Worm (Caenorhabditis elegans) whole organism, young adult: ENCODE results near the gene nars-2.
A peak's percentile ranks its signal among the peaks of the same experiment; 100 is the strongest.

ENCODE experiments used
- B0035.1 ChIP-seq: sonication (generic microtip); optimal IDR thresholded peaks from 2 replicates; lab custom pipeline; 2016; ENCODE audit warnings: missing genetic modification characterization, mild to moderate bottlenecking, missing compliant biosample characterization, missing genotype, missing genetic modification reagents
- B0261.1 ChIP-seq: sonication (generic microtip); optimal IDR thresholded peaks from 2 replicates; lab custom pipeline; 2016; ENCODE audit warnings: mild to moderate bottlenecking, missing genetic modification characterization, moderate library complexity, missing compliant biosample characterization
- B0336.3 ChIP-seq: fragments of 200-800 bp; sonication (Bioruptor generic); IDR thresholded peaks from 2 replicates; pipeline ENCODE4 v1.3.6; 2022; ENCODE audit warnings: missing genetic modification characterization, missing compliant biosample characterization
- F57C9.4 ChIP-seq: sonication (generic microtip); optimal IDR thresholded peaks from 2 replicates; lab custom pipeline; 2017; ENCODE audit warnings: mild to moderate bottlenecking, missing genetic modification characterization, missing compliant biosample characterization
- Y53G8AR.9 ChIP-seq: fragments of 200-800 bp; sonication (Bioruptor generic); conservative IDR thresholded peaks from 2 replicates; pipeline ENCODE4 v1.3.6; 2022; ENCODE audit warnings: missing genetic modification reagents, missing genetic modification characterization, missing compliant biosample characterization
- ama-1 ChIP-seq, 3 experiments: fragments of 150-350 bp in 1 of 3; sonication (generic microtip) in 2 of 3; optimal IDR thresholded peaks; 2 replicates each; lab custom pipeline; 2014 to 2018; ENCODE audit warnings: missing biosample characterization in 2 of 3, missing genetic modification characterization in 2 of 3, missing genetic modification reagents in 2 of 3
- bed-1 ChIP-seq: fragments of 200-800 bp; sonication (Bioruptor generic); IDR thresholded peaks from 2 replicates; pipeline ENCODE4 v1.3.6; 2022; ENCODE audit warnings: missing genetic modification reagents, missing genetic modification characterization, missing compliant biosample characterization
- ccch-3 ChIP-seq: fragments of 200-800 bp; sonication (Bioruptor generic); optimal IDR thresholded peaks from 2 replicates; lab custom pipeline; 2018; ENCODE audit warnings: mild to moderate bottlenecking, missing genetic modification characterization, missing compliant biosample characterization
- cebp-1 ChIP-seq, 2 experiments: fragments of 200-800 bp in 1 of 2; sonication (Bioruptor generic) in 1 of 2; sonication (generic microtip) in 1 of 2; IDR thresholded peaks in 1 of 2; optimal IDR thresholded peaks in 1 of 2; 2 replicates each; pipeline versions ENCODE4 v1.3.6 to Lab custom; 2017 to 2022; ENCODE audit warnings: missing compliant biosample characterization in 2 of 2, missing genetic modification characterization in 2 of 2, mild to moderate bottlenecking in 1 of 2, missing genetic modification reagents in 1 of 2, moderate library complexity in 1 of 2
- ceh-79 ChIP-seq: sonication (generic microtip); optimal IDR thresholded peaks from 2 replicates; lab custom pipeline; 2017; ENCODE audit warnings: mild to moderate bottlenecking, missing genetic modification characterization, missing compliant biosample characterization
- dox-1 ChIP-seq: fragments of 200-800 bp; sonication (Bioruptor generic); IDR thresholded peaks from 2 replicates; pipeline ENCODE4 v1.3.6; 2022; ENCODE audit warnings: missing genetic modification reagents, missing genetic modification characterization, missing compliant biosample characterization
- efl-1 ChIP-seq: fragments of 150-350 bp; optimal IDR thresholded peaks from 2 replicates; lab custom pipeline; 2014; ENCODE audit warnings: missing biosample characterization, missing genetic modification reagents, missing genetic modification characterization
- egrh-3 ChIP-seq: fragments of 200-800 bp; sonication (Bioruptor generic); IDR thresholded peaks from 2 replicates; pipeline ENCODE4 v1.3.6; 2022; ENCODE audit warnings: missing genetic modification reagents, missing genetic modification characterization, missing compliant biosample characterization
- ets-4 ChIP-seq: fragments of 200-800 bp; sonication (Bioruptor generic); optimal IDR thresholded peaks from 2 replicates; lab custom pipeline; 2018; ENCODE audit warnings: mild to moderate bottlenecking, missing genetic modification characterization, missing compliant biosample characterization
- fkh-3 ChIP-seq: sonication (generic microtip); optimal IDR thresholded peaks from 2 replicates; lab custom pipeline; 2016; ENCODE audit warnings: mild to moderate bottlenecking, missing genetic modification characterization, missing compliant biosample characterization
- him-1 ChIP-seq: sonication (generic microtip); optimal IDR thresholded peaks from 2 replicates; lab custom pipeline; 2016; ENCODE audit warnings: missing genotype, missing genetic modification reagents, missing genetic modification characterization, missing compliant biosample characterization
- hmg-20 ChIP-seq: fragments of 200-800 bp; sonication (Bioruptor generic); IDR thresholded peaks from 2 replicates; pipeline ENCODE4 v1.3.6; 2022; ENCODE audit warnings: missing genetic modification reagents, missing genetic modification characterization, missing compliant biosample characterization
- hrde-1 ChIP-seq: sonication (generic microtip); optimal IDR thresholded peaks from 2 replicates; lab custom pipeline; 2016; ENCODE audit warnings: missing genetic modification characterization, mild to moderate bottlenecking, missing compliant biosample characterization, moderate library complexity, missing genotype, missing genetic modification reagents, borderline replicate concordance
- hsf-1 ChIP-seq: fragments of 200-800 bp; sonication (Bioruptor generic); IDR thresholded peaks from 2 replicates; pipeline ENCODE4 v1.3.6; 2022; ENCODE audit warnings: missing genetic modification reagents, missing genetic modification characterization, missing compliant biosample characterization
- let-607 ChIP-seq, 2 experiments: fragments of 200-800 bp in 1 of 2; sonication (Bioruptor generic) in 1 of 2; sonication (generic microtip) in 1 of 2; optimal IDR thresholded peaks; 2 replicates each; lab custom pipeline; 2016 to 2018; ENCODE audit warnings: mild to moderate bottlenecking in 2 of 2, missing compliant biosample characterization in 2 of 2, missing genetic modification characterization in 2 of 2, moderate library complexity in 2 of 2, missing genotype in 1 of 2
- lir-1 ChIP-seq: fragments of 200-800 bp; sonication (Bioruptor generic); conservative IDR thresholded peaks from 2 replicates; pipeline ENCODE4 v1.3.6; 2022; ENCODE audit warnings: missing genetic modification reagents, missing genetic modification characterization, missing compliant biosample characterization
- madf-6 ChIP-seq: fragments of 200-800 bp; sonication (Bioruptor generic); IDR thresholded peaks from 2 replicates; pipeline ENCODE4 v1.3.6; 2022; ENCODE audit warnings: missing genetic modification reagents, missing genetic modification characterization, missing compliant biosample characterization
- mxl-1 ChIP-seq: sonication (generic microtip); optimal IDR thresholded peaks from 2 replicates; lab custom pipeline; 2016; ENCODE audit warnings: missing genetic modification characterization, missing compliant biosample characterization
- nfya-1 ChIP-seq: sonication (generic microtip); optimal IDR thresholded peaks from 2 replicates; lab custom pipeline; 2017; ENCODE audit warnings: antibody characterized with exemption, missing compliant biosample characterization, missing genetic modification characterization, borderline replicate concordance; ENCODE audit not compliant: insufficient read depth
- nhr-120 ChIP-seq: fragments of 200-800 bp; sonication (Bioruptor generic); IDR thresholded peaks from 2 replicates; pipeline ENCODE4 v1.3.6; 2022; ENCODE audit warnings: missing genetic modification characterization, missing compliant biosample characterization
- nhr-179 ChIP-seq: sonication (generic microtip); optimal IDR thresholded peaks from 2 replicates; lab custom pipeline; 2016; ENCODE audit warnings: mild to moderate bottlenecking, missing genetic modification characterization, missing compliant biosample characterization
- nhr-80 ChIP-seq: sonication (generic microtip); optimal IDR thresholded peaks from 2 replicates; lab custom pipeline; 2016; ENCODE audit warnings: missing genetic modification characterization, missing compliant biosample characterization
- nhr-90 ChIP-seq: sonication (generic microtip); optimal IDR thresholded peaks from 2 replicates; lab custom pipeline; 2016; ENCODE audit warnings: missing genotype, mild to moderate bottlenecking, missing genetic modification characterization, missing compliant biosample characterization
- pbrm-1 ChIP-seq: fragments of 200-800 bp; sonication (Bioruptor generic); IDR thresholded peaks from 2 replicates; pipeline ENCODE4 v1.3.6; 2022; ENCODE audit warnings: missing genetic modification reagents, missing genetic modification characterization, missing compliant biosample characterization
- rpc-1 ChIP-seq, 2 experiments: fragments of 150-350 bp in 1 of 2; sonication (generic microtip) in 1 of 2; optimal IDR thresholded peaks; 2 replicates each; lab custom pipeline; 2014 to 2018; ENCODE audit warnings: missing biosample characterization in 1 of 2, missing genetic modification characterization in 1 of 2, missing genetic modification reagents in 1 of 2, missing genotype in 1 of 2
- sea-2 ChIP-seq: fragments of 200-800 bp; sonication (Bioruptor generic); IDR thresholded peaks from 2 replicates; pipeline ENCODE4 v1.3.6; 2022; ENCODE audit warnings: missing genetic modification characterization, missing compliant biosample characterization
- snpc-4 ChIP-seq, 5 experiments: fragments of 150-350 bp in 1 of 5; sonication (generic microtip) in 4 of 5; optimal IDR thresholded peaks; 2 replicates each; lab custom pipeline; 2014 to 2018; ENCODE audit warnings: missing genetic modification characterization in 5 of 5, missing biosample characterization in 3 of 5, antibody characterized with exemption in 2 of 5, mild to moderate bottlenecking in 2 of 5, missing compliant biosample characterization in 2 of 5, missing genotype in 2 of 5, moderate library complexity in 2 of 5, missing genetic modification reagents in 1 of 5
- somi-1 ChIP-seq: fragments of 200-800 bp; sonication (Bioruptor generic); optimal IDR thresholded peaks from 2 replicates; lab custom pipeline; 2018; ENCODE audit warnings: mild to moderate bottlenecking, missing genetic modification characterization, missing compliant biosample characterization
- unc-62 ChIP-seq: fragments of 150-350 bp; optimal IDR thresholded peaks from 2 replicates; lab custom pipeline; 2014; ENCODE audit warnings: missing biosample characterization, missing genetic modification reagents, missing genetic modification characterization
- ztf-25 ChIP-seq: fragments of 200-800 bp; sonication (Bioruptor generic); IDR thresholded peaks from 2 replicates; pipeline ENCODE4 v1.3.6; 2022; ENCODE audit warnings: missing genetic modification reagents, missing genetic modification characterization, missing compliant biosample characterization
- ztf-26 ChIP-seq: sonication (generic microtip); optimal IDR thresholded peaks from 2 replicates; lab custom pipeline; 2017; ENCODE audit warnings: missing genetic modification characterization, missing compliant biosample characterization

Gene nars-2

DNA sequence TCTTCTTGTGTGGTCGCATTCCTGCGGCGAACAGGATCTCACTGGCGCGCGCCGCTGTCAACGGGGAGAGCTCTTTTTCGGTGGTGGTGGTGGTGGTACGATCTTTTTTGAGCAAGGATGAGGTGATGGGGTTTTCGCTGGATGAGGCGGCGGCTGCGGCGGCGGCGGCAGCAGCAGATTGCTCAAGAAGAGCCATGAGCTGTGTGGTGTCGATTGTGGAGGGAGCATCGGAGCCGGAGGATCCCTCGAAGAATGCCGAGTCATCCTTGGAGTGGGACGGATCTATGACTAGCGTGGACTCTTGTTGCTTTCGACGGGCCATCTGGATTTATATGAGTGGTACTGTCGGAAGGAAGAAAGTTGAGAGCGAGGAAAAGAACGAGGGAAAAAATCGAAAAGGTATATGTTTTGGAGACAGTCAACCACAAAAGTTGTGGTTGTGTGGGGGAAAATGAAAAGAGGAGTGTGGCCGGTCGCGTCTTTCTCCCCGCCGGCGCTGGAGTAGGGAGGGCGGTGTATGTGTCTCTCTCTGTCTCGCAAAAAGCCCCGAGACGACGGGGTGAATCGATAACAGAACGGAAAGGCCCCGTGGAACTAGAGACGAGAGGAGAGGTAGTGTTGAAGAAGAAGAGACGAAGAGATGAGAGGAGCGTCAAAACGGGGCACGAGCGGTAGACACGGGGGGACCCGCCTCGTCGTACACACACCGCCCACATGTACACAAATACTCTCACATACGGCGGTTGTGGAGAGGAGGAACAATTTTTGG, 33.9 kb downstream of the nars-2 start (continued):
- no peak for TF ChIP-seq ccch-3 (GFP tag; lab: Kevin White, UChicago)
- no peak for TF ChIP-seq nfya-1 (tag; lab: Kevin White, UChicago)
- TF ChIP-seq pbrm-1 (GFP tag; lab: Robert Waterston, UW): no peak
- TF ChIP-seq ztf-26 (tag; lab: Kevin White, UChicago): no peak
- no peak for TF ChIP-seq rpc-1 (optimal IDR thresholded peaks at IDR 0.05; lab: Kevin White, UChicago)
- TF ChIP-seq rpc-1 (tag; optimal IDR thresholded peaks at IDR 0.05; lab: Kevin White, UChicago): no peak
- peak; percentile 59 for TF ChIP-seq nhr-80 (tag; lab: Kevin White, UChicago)
- no peak for TF ChIP-seq F57C9.4 (tag; lab: Kevin White, UChicago)
- no peak for TF ChIP-seq ets-4 (GFP tag; lab: Kevin White, UChicago)
- TF ChIP-seq Y53G8AR.9 (GFP tag; lab: Robert Waterston, UW): no peak
- no peak for TF ChIP-seq ama-1 (optimal IDR thresholded peaks at IDR 0.05; lab: Kevin White, UChicago)
- TF ChIP-seq ama-1 (GFP tag; optimal IDR thresholded peaks at IDR 0.05; lab: Kevin White, UChicago): no peak
- TF ChIP-seq ztf-25 (GFP tag; lab: Robert Waterston, UW): 0 out of 2 replicates have a peak, but pooled peaks have one; percentile 44
- no peak for TF ChIP-seq mxl-1 (tag; lab: Kevin White, UChicago)
- TF ChIP-seq cebp-1 (GFP tag; IDR thresholded peaks at IDR 0.05; lab: Robert Waterston, UW): no peak
- peak; percentile 18 for TF ChIP-seq cebp-1 (tag; optimal IDR thresholded peaks at IDR 0.05; lab: Kevin White, UChicago)
- TF ChIP-seq fkh-3 (tag; lab: Kevin White, UChicago): no peak
- no peak for TF ChIP-seq hrde-1 (tag; lab: Kevin White, UChicago)
- no peak for TF ChIP-seq hmg-20 (GFP tag; lab: Robert Waterston, UW)
- no peak; the same call in none of the 2 replicates for TF ChIP-seq madf-6 (GFP tag; lab: Robert Waterston, UW)
- no peak for TF ChIP-seq sea-2 (GFP tag; lab: Robert Waterston, UW)
- TF ChIP-seq hsf-1 (GFP tag; lab: Robert Waterston, UW): no peak
- no peak for TF ChIP-seq B0261.1 (tag; lab: Kevin White, UChicago)
- TF ChIP-seq lir-1 (GFP tag; lab: Robert Waterston, UW): no peak
- TF ChIP-seq B0035.1 (tag; lab: Kevin White, UChicago): no peak
- TF ChIP-seq unc-62: no peak
- no peak for TF ChIP-seq nhr-120 (GFP tag; lab: Robert Waterston, UW)
- TF ChIP-seq bed-1: no peak
- no peak for TF ChIP-seq efl-1 (GFP tag; lab: Kevin White, UChicago)
- no peak for TF ChIP-seq ceh-79
- TF ChIP-seq egrh-3 (GFP tag; lab: Robert Waterston, UW): peak; percentile 79; the same call in 1 of the 2 replicates

ce11 chrIII:11465394-11465948, 35.1 kb downstream of the nars-2 start:
- peak; percentile 87 for TF ChIP-seq nhr-80 (tag; lab: Kevin White, UChicago)
- no peak for TF ChIP-seq ztf-25 (GFP tag; lab: Robert Waterston, UW)
- TF ChIP-seq fkh-3 (tag; lab: Kevin White, UChicago): no peak
- peak; percentile 11 for TF ChIP-seq nhr-90 (tag; lab: Kevin White, UChicago)
- peak; percentile 35 to 65 for TF ChIP-seq let-607 (tag; optimal IDR thresholded peaks at IDR 0.05; lab: Kevin White, UChicago)
- no peak for TF ChIP-seq him-1 (tag; lab: Kevin White, UChicago)
- no peak for TF ChIP-seq somi-1
- TF ChIP-seq ets-4 (GFP tag; lab: Kevin White, UChicago): peak; percentile 25
- TF ChIP-seq B0336.3: 0 out of 2 replicates have a peak, but pooled peaks have one; percentile 11
- TF ChIP-seq snpc-4 (GFP tag; optimal IDR thresholded peaks at IDR 0.05; lab: Kevin White, UChicago): no peak
- TF ChIP-seq snpc-4 (tag; optimal IDR thresholded peaks at IDR 0.05; lab: Kevin White, UChicago): peak; percentile 59 to 92 (median 88)
- TF ChIP-seq Y53G8AR.9 (GFP tag; lab: Robert Waterston, UW): no peak
- TF ChIP-seq dox-1 (GFP tag; lab: Robert Waterston, UW): 0 out of 2 replicates have a peak, but pooled peaks have one; percentile 45
- TF ChIP-seq nhr-179 (tag; lab: Kevin White, UChicago): no peak
